Worm (Caenorhabditis elegans): ENCODE data around the gene K01A6.8.
A peak's percentile ranks its signal among the peaks of the same experiment; 100 is the strongest.

Gene K01A6.8

DNA sequence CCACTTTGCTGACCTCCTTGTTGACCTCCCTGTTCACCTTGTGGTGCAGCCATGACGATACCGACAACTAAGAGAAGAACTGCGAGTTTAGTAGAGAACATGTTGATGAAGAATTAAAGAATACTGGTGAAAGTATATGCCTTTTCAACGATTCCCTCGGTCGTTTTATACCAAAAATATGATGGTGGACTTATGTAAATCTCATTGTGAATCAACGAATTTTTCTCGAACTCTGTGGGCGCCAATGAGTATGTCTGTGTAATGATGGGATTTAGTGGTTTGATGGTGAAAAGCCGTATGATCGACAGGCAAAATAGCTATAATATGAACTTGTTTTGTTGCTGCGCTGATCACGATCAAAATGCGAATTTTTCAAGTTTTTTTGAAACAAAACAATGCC lies at the start of gene K01A6.8:
Gene K01A6.8 (minus strand): TSS at position 101 of the 400 bp plus-strand sequence.
- no peak for TF ChIP-seq B0336.3 (GFP tag; IDR thresholded peaks at IDR 0.05)
- no peak for TF ChIP-seq madf-8 (GFP tag; conservative IDR thresholded peaks at IDR 0.05)
- no peak for TF ChIP-seq nhr-179 (tag; optimal IDR thresholded peaks at IDR 0.05)
- TF ChIP-seq tlf-1 (GFP tag; optimal IDR thresholded peaks at IDR 0.05), result no peak
- no peak for TF ChIP-seq xnd-1 (tag; optimal IDR thresholded peaks at IDR 0.05)
- no peak for TF ChIP-seq ztf-22 (GFP tag; optimal IDR thresholded peaks at IDR 0.05)
- TF ChIP-seq ekl-4 (GFP tag; IDR thresholded peaks at IDR 0.05), result no peak
- TF ChIP-seq cebp-1 (GFP tag; IDR thresholded peaks at IDR 0.05), result no peak
- TF ChIP-seq cebp-1 (tag; optimal IDR thresholded peaks at IDR 0.05), result no peak
- TF ChIP-seq lsl-1 (GFP tag; optimal IDR thresholded peaks at IDR 0.05), result no peak
- TF ChIP-seq die-1 (tag; optimal IDR thresholded peaks at IDR 0.05), result no peak
- no peak for TF ChIP-seq hmg-1.2 (GFP tag; IDR thresholded peaks at IDR 0.05)
- TF ChIP-seq Y56A3A.18 (GFP tag; IDR thresholded peaks at IDR 0.05), result no peak

DNA sequence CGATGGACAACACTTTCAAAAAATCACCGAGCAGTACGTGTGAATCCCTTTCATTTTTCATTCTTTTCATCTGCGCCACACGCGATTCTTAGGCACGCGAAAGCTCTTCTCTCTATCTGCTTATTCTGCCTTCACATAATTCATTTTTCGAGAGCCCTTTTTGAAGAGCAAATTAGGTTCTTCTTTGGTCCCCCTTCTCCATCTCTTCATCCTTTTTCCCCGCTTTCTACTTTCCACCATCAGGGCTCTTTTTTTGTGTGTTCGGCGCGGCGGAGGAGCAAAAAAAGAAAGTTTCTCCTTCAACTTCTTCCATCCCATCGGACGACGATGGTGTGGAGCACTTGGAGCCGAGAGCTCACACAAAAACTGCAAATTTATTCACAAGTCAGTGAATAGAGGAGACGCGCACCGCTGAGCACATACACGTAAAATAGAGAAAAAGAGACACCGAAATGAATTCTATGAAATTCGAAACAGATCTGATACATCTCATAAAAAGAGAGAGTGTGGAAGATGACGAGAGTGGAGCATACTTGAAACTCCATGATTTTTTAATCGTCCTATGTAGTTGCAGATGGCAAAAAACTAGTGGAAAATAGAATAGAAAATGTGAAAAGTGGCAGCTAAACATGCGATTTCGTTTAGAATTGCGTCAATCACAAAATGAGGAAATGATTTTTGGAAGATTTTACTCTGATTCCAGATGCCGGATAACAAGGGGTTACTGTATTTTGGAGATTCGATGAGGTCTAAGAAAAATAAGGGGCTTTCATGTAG lies 48.1 kb upstream of the K01A6.8 start:
- no peak for TF ChIP-seq nhr-80 (tag; optimal IDR thresholded peaks at IDR 0.05)
- TF ChIP-seq bed-2 (GFP tag; IDR thresholded peaks at IDR 0.05), result no peak
- no peak for TF ChIP-seq nhr-120 (GFP tag; IDR thresholded peaks at IDR 0.05)
- no peak for TF ChIP-seq mel-28 (tag; optimal IDR thresholded peaks at IDR 0.05; ENCODE audit: borderline replicate concordance)
- peak; percentile 5 for TF ChIP-seq ceh-27 (GFP tag; optimal IDR thresholded peaks at IDR 0.05)
- no peak for TF ChIP-seq F57A8.1 (GFP tag; optimal IDR thresholded peaks at IDR 0.05)
- TF ChIP-seq egrh-3 (GFP tag; IDR thresholded peaks at IDR 0.05), result no peak

DNA sequence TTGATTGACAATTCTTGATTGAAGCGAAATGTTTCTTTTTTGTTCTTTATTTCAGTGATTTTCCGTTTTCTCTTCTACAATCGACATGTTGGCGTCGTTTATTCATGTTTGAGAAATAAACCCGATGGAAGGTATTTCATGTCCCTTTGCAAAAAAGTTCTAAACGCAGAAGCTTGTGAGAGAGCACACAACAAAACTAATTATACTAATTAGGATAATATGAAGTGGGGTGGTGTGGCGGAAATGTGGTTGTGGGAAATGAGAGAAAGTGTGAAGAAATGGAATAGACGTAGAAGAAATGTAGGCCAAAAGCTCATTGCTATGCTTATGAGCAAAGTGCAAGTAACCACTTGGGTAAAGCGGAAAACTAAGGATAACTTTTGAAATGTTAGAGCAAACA lies 45.7 kb upstream of the K01A6.8 start:
- TF ChIP-seq ztf-6 (GFP tag; IDR thresholded peaks at IDR 0.05) (no peak), bed-1 (GFP tag; IDR thresholded peaks at IDR 0.05) (no peak), F10E7.11 (tag; optimal IDR thresholded peaks at IDR 0.05) (no peak), lir-1 (GFP tag; conservative IDR thresholded peaks at IDR 0.05) (no peak), ccch-3 (GFP tag; optimal IDR thresholded peaks at IDR 0.05) (no peak), rcor-1 (GFP tag; IDR thresholded peaks at IDR 0.05) (no peak)

DNA sequence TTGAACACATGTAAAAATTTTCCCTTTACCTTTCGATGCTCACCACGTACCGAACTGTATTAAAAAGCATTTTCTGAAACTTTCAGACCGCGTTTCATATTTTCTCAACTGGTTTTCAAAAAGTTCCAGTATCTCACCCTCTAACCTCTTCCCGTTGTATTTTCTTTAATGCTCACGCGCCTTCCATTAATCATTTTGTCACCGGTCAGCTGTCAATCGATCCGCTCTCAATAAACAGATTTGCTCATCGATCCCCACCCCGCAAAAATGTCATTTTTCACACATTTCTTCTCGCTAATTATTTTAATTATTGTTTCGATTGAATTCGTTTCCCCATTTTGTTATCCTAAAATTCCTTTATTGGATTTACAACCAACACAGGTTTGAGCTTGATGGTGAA lies 41.9 kb upstream of the K01A6.8 start, which contains the start of gene lpr-2:
Gene lpr-2 (plus strand): TSS at position 189 of the 400 bp plus-strand sequence.
- TF ChIP-seq die-1 (tag; optimal IDR thresholded peaks at IDR 0.05), result no peak
- TF ChIP-seq Y56A3A.18 (GFP tag; IDR thresholded peaks at IDR 0.05), result no peak
- no peak for TF ChIP-seq ztf-22 (GFP tag; optimal IDR thresholded peaks at IDR 0.05)
- no peak for TF ChIP-seq efl-1 (GFP tag; optimal IDR thresholded peaks at IDR 0.05)
- no peak for TF ChIP-seq lir-1 (GFP tag; conservative IDR thresholded peaks at IDR 0.05)
- no peak for TF ChIP-seq K12H6.12 (tag; optimal IDR thresholded peaks at IDR 0.05)
- TF ChIP-seq Y53G8AR.9 (GFP tag; conservative IDR thresholded peaks at IDR 0.05), result no peak

DNA sequence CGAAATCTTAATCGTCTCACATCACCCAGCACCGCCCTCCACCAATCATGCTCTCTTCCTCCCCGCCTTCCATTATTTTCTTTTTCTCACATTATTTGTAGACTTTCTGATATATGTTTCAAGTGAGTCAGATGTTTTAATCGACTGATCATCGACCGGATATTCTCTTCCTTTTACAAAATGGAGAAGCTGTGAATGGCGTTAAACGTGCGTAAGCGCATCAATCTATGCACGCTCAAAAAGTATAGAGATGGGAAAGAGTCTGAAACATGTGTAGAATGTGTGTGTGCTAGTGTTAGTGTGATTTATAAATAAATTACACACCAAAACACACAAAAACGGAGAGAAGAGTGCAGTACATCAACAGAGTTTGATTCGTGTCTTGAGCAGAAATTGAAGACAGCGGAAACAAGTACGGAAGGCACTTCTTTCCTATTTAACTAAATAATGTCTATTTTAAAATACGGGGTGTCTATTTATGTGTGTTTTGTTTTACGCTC lies 39.8 kb upstream of the K01A6.8 start:
- TF ChIP-seq cebp-2 (GFP tag; IDR thresholded peaks at IDR 0.05) (no peak), tbp1 (GFP tag; optimal IDR thresholded peaks at IDR 0.05) (no peak), F22D6.2 (tag; optimal IDR thresholded peaks at IDR 0.05) (no peak), madf-10 (tag; optimal IDR thresholded peaks at IDR 0.05) (no peak), B0261.1 (tag; optimal IDR thresholded peaks at IDR 0.05) (no peak), gei-17 (GFP tag; optimal IDR thresholded peaks at IDR 0.05) (no peak), cebp-1 (GFP tag; IDR thresholded peaks at IDR 0.05) (no peak), cebp-1 (tag; optimal IDR thresholded peaks at IDR 0.05) (no peak), B0019.2 (GFP tag; conservative IDR thresholded peaks at IDR 0.05) (no peak), ztf-22 (GFP tag; optimal IDR thresholded peaks at IDR 0.05) (no peak), hlh-12 (tag; optimal IDR thresholded peaks at IDR 0.05) (no peak), lsy-27 (tag; optimal IDR thresholded peaks at IDR 0.05; ENCODE audit: borderline replicate concordance, insufficient read depth) (no peak), snpc-1.3 (tag; optimal IDR thresholded peaks at IDR 0.05; ENCODE audit: insufficient read depth) (no peak), mel-28 (tag; optimal IDR thresholded peaks at IDR 0.05; ENCODE audit: borderline replicate concordance) (no peak)
